Fruit fly (Drosophila melanogaster) whole organism, prepupa: ENCODE data around the gene Vps53.

Source experiments
- CG31627 ChIP-seq: fragments of 200-800 bp; sonication (Bioruptor generic); optimal IDR thresholded peaks from 3 replicates; lab custom pipeline; 2016; ENCODE audit warnings: missing biosample characterization, missing genetic modification characterization
- CG34406 ChIP-seq: fragments of 200-800 bp; sonication (Bioruptor generic); optimal IDR thresholded peaks from 3 replicates; lab custom pipeline; 2016; ENCODE audit warnings: missing biosample characterization, missing genetic modification characterization
- CG6276 ChIP-seq: fragments of 200-800 bp; sonication (Bioruptor generic); optimal IDR thresholded peaks from 2 replicates; lab custom pipeline; 2017; ENCODE audit warnings: missing biosample characterization, mild to moderate bottlenecking, missing genetic modification characterization
- Hr39 ChIP-seq: fragments of 200-800 bp; sonication (Bioruptor generic); optimal IDR thresholded peaks from 2 replicates; lab custom pipeline; 2016; ENCODE audit warnings: missing biosample characterization, missing genetic modification characterization
- dac ChIP-seq: fragments of 200-800 bp; sonication (Bioruptor generic); optimal IDR thresholded peaks from 2 replicates; lab custom pipeline; 2017; ENCODE audit warnings: missing biosample characterization, mild to moderate bottlenecking, missing genetic modification characterization

DNA sequence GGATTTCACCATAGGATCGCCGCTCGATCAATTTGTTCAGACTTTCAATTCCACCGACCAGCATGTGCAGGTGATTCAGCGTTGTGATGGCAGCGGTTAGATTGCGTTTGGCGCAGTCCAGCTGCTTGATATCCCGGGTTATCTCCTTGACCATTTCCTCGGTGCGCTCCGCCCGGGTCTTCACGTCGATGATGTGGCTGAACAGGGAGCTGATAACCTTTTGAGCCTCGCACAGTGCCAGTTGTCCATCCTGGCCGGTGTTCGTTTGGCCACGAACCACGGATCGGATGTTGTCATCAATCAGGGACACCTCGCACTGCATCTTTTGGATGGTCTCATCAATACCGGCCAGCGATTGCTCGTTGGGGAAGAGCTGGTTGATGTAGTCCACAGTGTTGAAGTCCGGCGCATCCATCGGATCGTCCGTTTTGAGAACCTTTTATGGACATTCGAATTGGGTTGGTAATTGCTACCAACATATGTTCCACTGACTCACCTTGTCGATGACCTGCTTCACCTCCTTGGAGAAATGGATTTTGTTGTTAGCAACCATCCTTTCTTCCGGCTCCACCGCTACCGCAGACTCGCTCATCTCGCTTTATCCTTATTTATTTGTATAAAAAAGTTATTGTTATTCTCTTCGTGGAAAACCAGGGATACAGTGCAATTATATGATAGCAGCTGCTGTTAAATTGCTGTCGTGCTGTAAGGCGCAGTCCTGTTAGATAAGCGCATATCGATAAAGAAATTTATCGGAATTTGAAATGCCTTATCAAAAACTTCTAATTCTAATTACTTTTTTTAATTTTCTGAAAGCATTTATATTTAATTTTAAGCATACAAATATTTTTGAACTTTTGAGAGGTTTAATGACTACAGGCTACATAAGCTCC is at the start of gene Vps53:
- TF ChIP-seq Hr39 (GFP tag; lab: Kevin White, UChicago) (no peak), CG34406 (no peak), CG6276 (GFP tag; lab: Kevin White, UChicago) (no peak), dac (no peak), CG31627 (GFP tag; lab: Kevin White, UChicago) (no peak)
